Fruit fly (Drosophila melanogaster) whole organism, embryonic: Measurements from ENCODE around the gene rush.
A peak's percentile ranks its signal among the peaks of the same experiment; 100 is the strongest.

Experiments
- Antp ChIP-seq: fragments of 200-800 bp; sonication (Bioruptor generic); optimal IDR thresholded peaks from 3 replicates; lab custom pipeline; 2016; ENCODE audit warnings: missing biosample characterization, missing genetic modification characterization
- Asciz ChIP-seq: fragments of 200-800 bp; sonication (Bioruptor generic); optimal IDR thresholded peaks from 2 replicates; lab custom pipeline; 2017; ENCODE audit warnings: missing biosample characterization, mild to moderate bottlenecking, missing genetic modification characterization, missing genetic modification reagents
- CG10462 ChIP-seq: fragments of 200-800 bp; sonication (Bioruptor generic); optimal IDR thresholded peaks from 2 replicates; lab custom pipeline; 2016; ENCODE audit warnings: missing biosample characterization, missing genetic modification characterization
- CG11456 ChIP-seq: fragments of 200-800 bp; sonication (Bioruptor generic); IDR thresholded peaks from 3 replicates; pipeline ENCODE4 v1.3.6; 2022; ENCODE audit warnings: missing biosample characterization, missing genetic modification characterization
- CG12104 ChIP-seq: fragments of 200-800 bp; sonication (Bioruptor generic); optimal IDR thresholded peaks from 3 replicates; lab custom pipeline; 2016; ENCODE audit warnings: missing biosample characterization, missing genetic modification characterization
- CG12155 ChIP-seq: fragments of 200-800 bp; sonication (Bioruptor generic); optimal IDR thresholded peaks from 3 replicates; lab custom pipeline; 2016; ENCODE audit warnings: missing biosample characterization, missing genetic modification characterization
- CG12942 ChIP-seq: fragments of 200-800 bp; sonication (Bioruptor generic); optimal IDR thresholded peaks from 3 replicates; lab custom pipeline; 2016; ENCODE audit warnings: missing biosample characterization, missing genetic modification characterization
- CG13296 ChIP-seq: fragments of 200-800 bp; sonication (Bioruptor generic); optimal IDR thresholded peaks from 3 replicates; lab custom pipeline; 2018; ENCODE audit warnings: missing biosample characterization, mild to moderate bottlenecking, missing genetic modification characterization
- CG15601 ChIP-seq: fragments of 200-800 bp; sonication (Bioruptor generic); optimal IDR thresholded peaks from 3 replicates; lab custom pipeline; 2019; ENCODE audit warnings: missing biosample characterization, mild to moderate bottlenecking, missing genetic modification characterization, moderate library complexity
- CG1603 ChIP-seq: fragments of 200-800 bp; sonication (Bioruptor generic); optimal IDR thresholded peaks from 2 replicates; lab custom pipeline; 2019; ENCODE audit warnings: missing biosample characterization, mild to moderate bottlenecking, missing genetic modification characterization, moderate library complexity
- CG1647 ChIP-seq: fragments of 200-800 bp; sonication (Bioruptor generic); optimal IDR thresholded peaks from 3 replicates; lab custom pipeline; 2016; ENCODE audit warnings: missing biosample characterization, missing genetic modification characterization
- CG16779 ChIP-seq: fragments of 200-800 bp; sonication (Bioruptor generic); IDR thresholded peaks from 2 replicates; pipeline ENCODE4 v1.3.6; 2022; ENCODE audit warnings: missing biosample characterization, missing genetic modification characterization
- CG17328 ChIP-seq: fragments of 200-800 bp; sonication (Bioruptor generic); IDR thresholded peaks from 2 replicates; pipeline ENCODE4 v1.3.6; 2022; ENCODE audit warnings: missing biosample characterization, missing genetic modification characterization
- CG17568 ChIP-seq: fragments of 200-800 bp; sonication (Bioruptor generic); optimal IDR thresholded peaks from 2 replicates; lab custom pipeline; 2018; ENCODE audit warnings: missing biosample characterization, mild to moderate bottlenecking, missing genetic modification characterization, moderate library complexity
- CG1832 ChIP-seq: fragments of 200-800 bp; sonication (Bioruptor generic); optimal IDR thresholded peaks from 2 replicates; lab custom pipeline; 2017; ENCODE audit warnings: missing biosample characterization, mild to moderate bottlenecking, missing genetic modification characterization, inconsistent platforms
- CG18619 ChIP-seq: fragments of 200-800 bp; sonication (Bioruptor generic); optimal IDR thresholded peaks from 3 replicates; lab custom pipeline; 2017; ENCODE audit warnings: missing biosample characterization, mild to moderate bottlenecking, missing genetic modification characterization
- CG2116 ChIP-seq: fragments of 200-800 bp; sonication (Bioruptor generic); optimal IDR thresholded peaks from 3 replicates; lab custom pipeline; 2018; ENCODE audit warnings: missing biosample characterization, mild to moderate bottlenecking, missing genetic modification characterization
- CG2129 ChIP-seq: fragments of 200-800 bp; sonication (Bioruptor generic); IDR thresholded peaks from 2 replicates; pipeline ENCODE4 v1.3.6; 2022; ENCODE audit warnings: missing biosample characterization, missing genetic modification characterization; ENCODE audit not compliant: partially characterized antibody
- CG2678 ChIP-seq: fragments of 200-800 bp; sonication (Bioruptor generic); optimal IDR thresholded peaks from 3 replicates; lab custom pipeline; 2019; ENCODE audit warnings: missing biosample characterization, mild to moderate bottlenecking, missing genetic modification characterization, moderate library complexity
- CG31365 ChIP-seq: fragments of 200-800 bp; sonication (Bioruptor generic); optimal IDR thresholded peaks from 2 replicates; lab custom pipeline; 2018; ENCODE audit warnings: missing biosample characterization, mild to moderate bottlenecking, missing genetic modification characterization
- CG4424 ChIP-seq: fragments of 200-800 bp; sonication (Bioruptor generic); optimal IDR thresholded peaks from 3 replicates; lab custom pipeline; 2016; ENCODE audit warnings: missing biosample characterization, missing genetic modification characterization
- CG4730 ChIP-seq: fragments of 200-800 bp; sonication (Bioruptor generic); IDR thresholded peaks from 2 replicates; pipeline ENCODE4 v1.3.6; 2022; ENCODE audit warnings: missing biosample characterization, missing genetic modification characterization
- CG6654 ChIP-seq: fragments of 200-800 bp; sonication (Bioruptor generic); optimal IDR thresholded peaks from 2 replicates; lab custom pipeline; 2017; ENCODE audit warnings: missing biosample characterization, mild to moderate bottlenecking, missing genetic modification characterization
- CG6689 ChIP-seq: fragments of 200-800 bp; sonication (Bioruptor generic); IDR thresholded peaks from 2 replicates; pipeline ENCODE4 v1.3.6; 2022; ENCODE audit warnings: missing biosample characterization, missing genetic modification characterization
- CG6765 ChIP-seq: fragments of 200-800 bp; sonication (Bioruptor generic); optimal IDR thresholded peaks from 3 replicates; lab custom pipeline; 2017; ENCODE audit warnings: missing biosample characterization, mild to moderate bottlenecking, missing genetic modification characterization
- CG9609 ChIP-seq: fragments of 200-800 bp; sonication (Bioruptor generic); optimal IDR thresholded peaks from 3 replicates; lab custom pipeline; 2016; ENCODE audit warnings: missing biosample characterization, missing genetic modification characterization
- CG9727 ChIP-seq: fragments of 200-800 bp; sonication (Bioruptor generic); optimal IDR thresholded peaks from 3 replicates; lab custom pipeline; 2017; ENCODE audit warnings: missing biosample characterization, mild to moderate bottlenecking, missing genetic modification characterization
- CkIIα-i1 ChIP-seq: fragments of 200-800 bp; sonication (Bioruptor generic); IDR thresholded peaks from 2 replicates; pipeline ENCODE4 v1.3.6; 2022; ENCODE audit warnings: missing biosample characterization, missing genetic modification characterization
- Dad ChIP-seq: fragments of 200-800 bp; sonication (Bioruptor generic); optimal IDR thresholded peaks from 3 replicates; lab custom pipeline; 2016; ENCODE audit warnings: missing biosample characterization, missing genetic modification characterization
- Hey ChIP-seq: fragments of 200-800 bp; sonication (Bioruptor generic); optimal IDR thresholded peaks from 3 replicates; lab custom pipeline; 2018; ENCODE audit warnings: missing biosample characterization, mild to moderate bottlenecking, missing genetic modification characterization
- Hr3 ChIP-seq: fragments of 200-800 bp; sonication (Bioruptor generic); optimal IDR thresholded peaks from 3 replicates; lab custom pipeline; 2016; ENCODE audit warnings: missing biosample characterization, missing genetic modification characterization
- Lhr ChIP-seq: fragments of 200-800 bp; sonication (Bioruptor generic); optimal IDR thresholded peaks from 3 replicates; lab custom pipeline; 2017; ENCODE audit warnings: mild to moderate bottlenecking, missing biosample characterization, missing genetic modification reagents, missing genetic modification characterization
- Tbp ChIP-seq: fragments of >200 bp; optimal IDR thresholded peaks from 2 replicates; lab custom pipeline; 2018; ENCODE audit warnings: missing biosample characterization, missing genetic modification characterization
- bowl ChIP-seq: fragments of 200-800 bp; sonication (Bioruptor generic); IDR thresholded peaks from 2 replicates; pipeline ENCODE4 v1.3.6; 2022; ENCODE audit warnings: missing biosample characterization, missing genetic modification characterization
- btn ChIP-seq: fragments of 200-800 bp; sonication (Bioruptor generic); optimal IDR thresholded peaks from 2 replicates; lab custom pipeline; 2016; ENCODE audit warnings: missing biosample characterization, missing genetic modification characterization
- da ChIP-seq: fragments of 200-800 bp; sonication (Bioruptor generic); optimal IDR thresholded peaks from 2 replicates; lab custom pipeline; 2016; ENCODE audit warnings: missing biosample characterization, missing genetic modification characterization
- gsb-n ChIP-seq: fragments of 200-800 bp; sonication (Bioruptor generic); optimal IDR thresholded peaks from 3 replicates; lab custom pipeline; 2018; ENCODE audit warnings: missing biosample characterization, mild to moderate bottlenecking, missing genetic modification characterization
- gt ChIP-seq: fragments of 200-800 bp; sonication (Bioruptor generic); IDR thresholded peaks from 2 replicates; pipeline ENCODE4 v1.3.6; 2022; ENCODE audit warnings: missing biosample characterization, missing genetic modification characterization
- hbn ChIP-seq: fragments of 200-800 bp; sonication (Bioruptor generic); IDR thresholded peaks from 2 replicates; pipeline ENCODE4 v1.3.6; 2022; ENCODE audit warnings: missing biosample characterization, missing genetic modification characterization; ENCODE audit not compliant: partially characterized antibody
- hth ChIP-seq: fragments of >200 bp; optimal IDR thresholded peaks from 2 replicates; lab custom pipeline; 2017; ENCODE audit warnings: inconsistent platforms
- kay ChIP-seq: fragments of 200-800 bp; sonication (Bioruptor generic); optimal IDR thresholded peaks from 2 replicates; lab custom pipeline; 2016; ENCODE audit warnings: missing biosample characterization, missing genetic modification characterization
- lab ChIP-seq: fragments of 200-800 bp; sonication (Bioruptor generic); optimal IDR thresholded peaks from 3 replicates; lab custom pipeline; 2017; ENCODE audit warnings: missing biosample characterization, missing genetic modification characterization, mild to moderate bottlenecking, moderate library complexity, missing genetic modification reagents
- mam ChIP-seq: fragments of 200-800 bp; sonication (Bioruptor generic); optimal IDR thresholded peaks from 3 replicates; lab custom pipeline; 2016; ENCODE audit warnings: missing biosample characterization, missing genetic modification characterization
- nom ChIP-seq: fragments of 200-800 bp; sonication (Bioruptor generic); optimal IDR thresholded peaks from 2 replicates; lab custom pipeline; 2017; ENCODE audit warnings: missing biosample characterization, missing genetic modification characterization, mild to moderate bottlenecking, moderate library complexity, missing genetic modification reagents
- pros ChIP-seq: fragments of 200-800 bp; sonication (Bioruptor generic); optimal IDR thresholded peaks from 3 replicates; lab custom pipeline; 2019; ENCODE audit warnings: missing biosample characterization, mild to moderate bottlenecking, missing genetic modification characterization, moderate library complexity
- schlank ChIP-seq: fragments of 200-800 bp; sonication (Bioruptor generic); optimal IDR thresholded peaks from 2 replicates; lab custom pipeline; 2018; ENCODE audit warnings: missing biosample characterization, mild to moderate bottlenecking, missing genetic modification characterization
- scrt ChIP-seq: fragments of 200-800 bp; sonication (Bioruptor generic); optimal IDR thresholded peaks from 2 replicates; lab custom pipeline; 2018; ENCODE audit warnings: missing biosample characterization, mild to moderate bottlenecking, missing genetic modification characterization, moderate library complexity
- sim ChIP-seq: fragments of 200-800 bp; sonication (Bioruptor generic); IDR thresholded peaks from 2 replicates; pipeline ENCODE4 v1.3.6; 2022; ENCODE audit warnings: missing biosample characterization, missing genetic modification characterization
- tin ChIP-seq: fragments of 200-800 bp; sonication (Bioruptor generic); optimal IDR thresholded peaks from 3 replicates; lab custom pipeline; 2016; ENCODE audit warnings: missing biosample characterization, missing genetic modification characterization
- trh ChIP-seq: fragments of 200-800 bp; sonication (Bioruptor generic); optimal IDR thresholded peaks from 2 replicates; lab custom pipeline; 2016; ENCODE audit warnings: missing biosample characterization, missing genetic modification characterization
- yki ChIP-seq: fragments of >200 bp; optimal IDR thresholded peaks from 3 replicates; lab custom pipeline; 2018
- zen2 ChIP-seq: fragments of 200-800 bp; sonication (Bioruptor generic); IDR thresholded peaks from 3 replicates; pipeline ENCODE4 v1.3.6; 2022; ENCODE audit warnings: missing biosample characterization, missing genetic modification characterization; ENCODE audit not compliant: partially characterized antibody

The rush gene

dm6 chrX:1512753-1513226 is 34.4 kb downstream of the rush start, which contains the start of gene CG14795:
CG14795 (minus strand) TSS chrX:1512803.
- TF ChIP-seq Hr3 = no peak
- TF ChIP-seq CG17568 (GFP tag; lab: Kevin White, UChicago) = no peak
- TF ChIP-seq CG12942 = no peak
- no peak for TF ChIP-seq gt
- TF ChIP-seq CG1603 = peak; percentile 89
- TF ChIP-seq CG9609 (GFP tag; lab: Kevin White, UChicago) = peak; percentile 44
- no peak for TF ChIP-seq gsb-n (tag; lab: Kevin White, UChicago)
- no peak for TF ChIP-seq Tbp (GFP tag; lab: Kevin White, UChicago)
- TF ChIP-seq mam (GFP tag; lab: Kevin White, UChicago) = peak; percentile 31
- TF ChIP-seq CG13296 (GFP tag; lab: Kevin White, UChicago) = no peak
- no peak for TF ChIP-seq CG18619 (GFP tag; lab: Kevin White, UChicago)
- TF ChIP-seq schlank (tag; lab: Kevin White, UChicago) = no peak
- no peak for TF ChIP-seq sim (GFP tag; lab: Robert Waterston, UW)
- peak; percentile 13 for TF ChIP-seq CG2678
- TF ChIP-seq nom (GFP tag; lab: Kevin White, UChicago) = no peak
- peak; percentile 84; the same call in 2 of the 3 replicates for TF ChIP-seq zen2
- no peak for TF ChIP-seq CG6765 (GFP tag; lab: Kevin White, UChicago)
- TF ChIP-seq CG6689 (GFP tag; lab: Robert Waterston, UW) = no peak
- no peak for TF ChIP-seq hth
- TF ChIP-seq CG12104 (GFP tag; lab: Kevin White, UChicago) = no peak
- peak; percentile 12 for TF ChIP-seq tin (GFP tag; lab: Kevin White, UChicago)
- TF ChIP-seq Asciz (GFP tag; lab: Kevin White, UChicago) = no peak
- peak; percentile 76 for TF ChIP-seq CG2129 (GFP tag; lab: Robert Waterston, UW)
- TF ChIP-seq CG9727 (GFP tag; lab: Kevin White, UChicago) = peak; percentile 25
- peak; percentile 98 for TF ChIP-seq hbn (GFP tag; lab: Robert Waterston, UW)
- peak; percentile 93 for TF ChIP-seq CG2116
- no peak for TF ChIP-seq bowl (GFP tag; lab: Robert Waterston, UW)
- peak; percentile 93 for TF ChIP-seq Lhr (GFP tag; lab: Kevin White, UChicago)
- no peak for TF ChIP-seq btn (GFP tag; lab: Kevin White, UChicago)
- peak; percentile 35 for TF ChIP-seq CG12155 (GFP tag; lab: Kevin White, UChicago)
- no peak for TF ChIP-seq da (GFP tag; lab: Kevin White, UChicago)
- TF ChIP-seq CG4424 (GFP tag; lab: Kevin White, UChicago) = no peak
- no peak for TF ChIP-seq CG10462
- TF ChIP-seq CG6654 (GFP tag; lab: Kevin White, UChicago) = no peak
- TF ChIP-seq trh (GFP tag; lab: Kevin White, UChicago) = no peak
- peak; percentile 40 for TF ChIP-seq Dad (GFP tag; lab: Kevin White, UChicago)
- no peak for TF ChIP-seq CG1647
- no peak for TF ChIP-seq CG17328 (GFP tag; lab: Robert Waterston, UW)
- no peak for TF ChIP-seq pros (GFP tag; lab: Kevin White, UChicago)
- no peak for TF ChIP-seq kay (GFP tag; lab: Kevin White, UChicago)
- peak; percentile 50 for TF ChIP-seq CG15601
- no peak for TF ChIP-seq CkIIα-i1 (GFP tag; lab: Robert Waterston, UW)
- TF ChIP-seq CG31365 = no peak
- peak; percentile 24 for TF ChIP-seq lab (GFP tag; lab: Kevin White, UChicago)
- TF ChIP-seq CG1832 (GFP tag; lab: Kevin White, UChicago) = no peak
- TF ChIP-seq Hey (tag; lab: Kevin White, UChicago) = peak; percentile 0
- no peak for TF ChIP-seq CG4730 (GFP tag; lab: Robert Waterston, UW)
- peak; percentile 30 for TF ChIP-seq Antp (GFP tag; lab: Kevin White, UChicago)
- no peak for TF ChIP-seq yki (lab: Kevin White, UChicago)
- peak; percentile 62; the same call in 1 of the 3 replicates for TF ChIP-seq CG11456 (GFP tag; lab: Robert Waterston, UW)
- no peak for TF ChIP-seq CG16779 (GFP tag; lab: Robert Waterston, UW)
- peak; percentile 20 for TF ChIP-seq scrt (GFP tag; lab: Kevin White, UChicago)
